Fruit fly (Drosophila melanogaster) whole organism, embryonic: ENCODE measurements around the gene Myo31DF.

Experiments used
- Ada2b ChIP-seq: fragments of 200-800 bp; sonication (Bioruptor generic); IDR thresholded peaks from 2 replicates; pipeline ENCODE4 v1.3.6; 2022; ENCODE audit warnings: missing biosample characterization, missing genetic modification characterization
- CG10267 ChIP-seq: fragments of 200-800 bp; sonication (Bioruptor generic); optimal IDR thresholded peaks from 2 replicates; lab custom pipeline; 2018; ENCODE audit warnings: missing biosample characterization, mild to moderate bottlenecking, missing genetic modification characterization, moderate library complexity
- CG10654 ChIP-seq: fragments of 200-800 bp; sonication (Bioruptor generic); optimal IDR thresholded peaks from 2 replicates; lab custom pipeline; 2016; ENCODE audit warnings: missing biosample characterization, missing genetic modification characterization
- CG11085 ChIP-seq: fragments of 200-800 bp; sonication (Bioruptor generic); IDR thresholded peaks from 2 replicates; pipeline ENCODE4 v1.3.6; 2022; ENCODE audit warnings: missing biosample characterization, missing genetic modification characterization
- CG11504 ChIP-seq: fragments of 200-800 bp; sonication (Bioruptor generic); optimal IDR thresholded peaks from 3 replicates; lab custom pipeline; 2019; ENCODE audit warnings: missing biosample characterization, mild to moderate bottlenecking, missing genetic modification characterization, moderate library complexity
- CG12104 ChIP-seq: fragments of 200-800 bp; sonication (Bioruptor generic); optimal IDR thresholded peaks from 3 replicates; lab custom pipeline; 2016; ENCODE audit warnings: missing biosample characterization, missing genetic modification characterization
- CG12236 ChIP-seq: fragments of 200-800 bp; sonication (Bioruptor generic); optimal IDR thresholded peaks from 2 replicates; lab custom pipeline; 2016; ENCODE audit warnings: missing biosample characterization, missing genetic modification characterization
- CG15073 ChIP-seq: fragments of 200-800 bp; sonication (Bioruptor generic); optimal IDR thresholded peaks from 2 replicates; lab custom pipeline; 2016; ENCODE audit warnings: missing biosample characterization, missing genetic modification characterization
- CG17361 ChIP-seq: fragments of 200-800 bp; sonication (Bioruptor generic); IDR thresholded peaks from 3 replicates; pipeline ENCODE4 v1.3.6; 2022; ENCODE audit warnings: missing biosample characterization, missing genetic modification characterization
- CG17568 ChIP-seq: fragments of 200-800 bp; sonication (Bioruptor generic); optimal IDR thresholded peaks from 2 replicates; lab custom pipeline; 2018; ENCODE audit warnings: missing biosample characterization, mild to moderate bottlenecking, missing genetic modification characterization, moderate library complexity
- CG17802 ChIP-seq: fragments of 200-800 bp; sonication (Bioruptor generic); optimal IDR thresholded peaks from 2 replicates; lab custom pipeline; 2018; ENCODE audit warnings: missing biosample characterization, mild to moderate bottlenecking, missing genetic modification characterization, moderate library complexity
- CG3726 ChIP-seq: fragments of 200-800 bp; sonication (Bioruptor generic); IDR thresholded peaks from 3 replicates; pipeline ENCODE4, ENCODE4 v1.3.6; 2022; ENCODE audit warnings: missing biosample characterization, missing genetic modification characterization
- CG4424 ChIP-seq: fragments of 200-800 bp; sonication (Bioruptor generic); optimal IDR thresholded peaks from 3 replicates; lab custom pipeline; 2016; ENCODE audit warnings: missing biosample characterization, missing genetic modification characterization
- CG4707 ChIP-seq: fragments of 200-800 bp; sonication (Bioruptor generic); optimal IDR thresholded peaks from 2 replicates; lab custom pipeline; 2018; ENCODE audit warnings: missing biosample characterization, mild to moderate bottlenecking, missing genetic modification characterization, moderate library complexity
- CG6254 ChIP-seq: fragments of 200-800 bp; sonication (Bioruptor generic); optimal IDR thresholded peaks from 3 replicates; lab custom pipeline; 2017; ENCODE audit warnings: mild to moderate bottlenecking, missing biosample characterization, missing genetic modification reagents, missing genetic modification characterization
- D19B ChIP-seq: fragments of 200-800 bp; sonication (Bioruptor generic); optimal IDR thresholded peaks from 2 replicates; lab custom pipeline; 2017; ENCODE audit warnings: missing biosample characterization, mild to moderate bottlenecking, missing genetic modification characterization
- GATAe ChIP-seq: fragments of 200-800 bp; sonication (Bioruptor generic); conservative IDR thresholded peaks from 2 replicates; pipeline ENCODE4 v1.3.6; 2022; ENCODE audit warnings: missing biosample characterization, missing genetic modification characterization
- H2.0 ChIP-seq: fragments of 200-800 bp; sonication (Bioruptor generic); IDR thresholded peaks from 2 replicates; pipeline ENCODE4 v1.3.6; 2022; ENCODE audit warnings: missing biosample characterization, missing genetic modification characterization
- Hand ChIP-seq: fragments of 200-800 bp; sonication (Bioruptor generic); optimal IDR thresholded peaks from 2 replicates; lab custom pipeline; 2017; ENCODE audit warnings: mild to moderate bottlenecking, missing biosample characterization, missing genetic modification reagents, missing genetic modification characterization
- HmgZ ChIP-seq: fragments of 200-800 bp; sonication (Bioruptor generic); optimal IDR thresholded peaks from 2 replicates; lab custom pipeline; 2018; ENCODE audit warnings: missing biosample characterization, mild to moderate bottlenecking, missing genetic modification characterization
- Lim3 ChIP-seq: fragments of 200-800 bp; sonication (Bioruptor generic); IDR thresholded peaks from 2 replicates; pipeline ENCODE4 v1.3.6; 2022; ENCODE audit warnings: missing biosample characterization, missing genetic modification characterization
- MBD-R2 ChIP-seq: fragments of 200-800 bp; sonication (Bioruptor generic); IDR thresholded peaks from 2 replicates; pipeline ENCODE4 v1.3.6; 2022; ENCODE audit warnings: missing biosample characterization, missing genetic modification characterization
- Meics ChIP-seq: fragments of 200-800 bp; sonication (Bioruptor generic); optimal IDR thresholded peaks from 2 replicates; lab custom pipeline; 2017; ENCODE audit warnings: missing biosample characterization, mild to moderate bottlenecking, missing genetic modification characterization
- Pdp1 ChIP-seq, 2 experiments: fragments of 200-800 bp; sonication (Bioruptor generic); optimal IDR thresholded peaks; 3 replicates each; lab custom pipeline; 2016; ENCODE audit warnings: missing biosample characterization in 2 of 2, missing genetic modification characterization in 2 of 2, mild to moderate bottlenecking in 1 of 2, moderate library complexity in 1 of 2
- Spps ChIP-seq: fragments of 200-800 bp; sonication (Bioruptor generic); optimal IDR thresholded peaks from 2 replicates; lab custom pipeline; 2018; ENCODE audit warnings: missing biosample characterization, mild to moderate bottlenecking, missing genetic modification characterization
- TFAM ChIP-seq: fragments of 200-800 bp; sonication (Bioruptor generic); optimal IDR thresholded peaks from 2 replicates; lab custom pipeline; 2017; ENCODE audit warnings: missing biosample characterization, missing genetic modification characterization, inconsistent platforms
- ato ChIP-seq: fragments of 200-800 bp; sonication (Bioruptor generic); IDR thresholded peaks from 2 replicates; pipeline ENCODE4 v1.3.6; 2022; ENCODE audit warnings: missing biosample characterization, missing genetic modification characterization; ENCODE audit not compliant: partially characterized antibody
- chn ChIP-seq: fragments of 200-800 bp; sonication (Bioruptor generic); optimal IDR thresholded peaks from 2 replicates; lab custom pipeline; 2016; ENCODE audit warnings: missing biosample characterization, missing genetic modification characterization
- corto ChIP-seq: fragments of 200-800 bp; sonication (Bioruptor generic); optimal IDR thresholded peaks from 2 replicates; lab custom pipeline; 2016; ENCODE audit warnings: missing biosample characterization, mild to moderate bottlenecking, missing genetic modification characterization, moderate library complexity
- crol ChIP-seq: fragments of 200-800 bp; sonication (Bioruptor generic); IDR thresholded peaks from 2 replicates; pipeline ENCODE4 v1.3.6; 2022; ENCODE audit warnings: missing biosample characterization, missing genetic modification characterization
- eyg ChIP-seq: fragments of 200-800 bp; sonication (Bioruptor generic); optimal IDR thresholded peaks from 3 replicates; lab custom pipeline; 2016; ENCODE audit warnings: missing biosample characterization, missing genetic modification characterization
- fd102C ChIP-seq: fragments of 200-800 bp; sonication (Bioruptor generic); optimal IDR thresholded peaks from 2 replicates; lab custom pipeline; 2018; ENCODE audit warnings: missing biosample characterization, mild to moderate bottlenecking, missing genetic modification characterization, moderate library complexity
- ftz-f1 ChIP-seq: fragments of 200-800 bp; sonication (Bioruptor generic); optimal IDR thresholded peaks from 2 replicates; lab custom pipeline; 2016; ENCODE audit warnings: missing biosample characterization, missing genetic modification characterization
- gcm2 ChIP-seq: fragments of 200-800 bp; sonication (Bioruptor generic); optimal IDR thresholded peaks from 2 replicates; lab custom pipeline; 2016; ENCODE audit warnings: missing biosample characterization, missing genetic modification characterization
- grau ChIP-seq: fragments of 200-800 bp; optimal IDR thresholded peaks from 3 replicates; lab custom pipeline; 2019; ENCODE audit warnings: missing biosample characterization, mild to moderate bottlenecking, missing genetic modification characterization, moderate library complexity
- ind ChIP-seq: fragments of 200-800 bp; sonication (Bioruptor generic); optimal IDR thresholded peaks from 3 replicates; lab custom pipeline; 2016; ENCODE audit warnings: missing biosample characterization, missing genetic modification characterization
- lbe ChIP-seq: fragments of 200-800 bp; sonication (Bioruptor generic); optimal IDR thresholded peaks from 2 replicates; lab custom pipeline; 2016; ENCODE audit warnings: missing biosample characterization, mild to moderate bottlenecking, missing genetic modification characterization
- luna ChIP-seq: fragments of 200-800 bp; sonication (Bioruptor generic); optimal IDR thresholded peaks from 2 replicates; lab custom pipeline; 2016; ENCODE audit warnings: missing biosample characterization, missing genetic modification characterization
- so ChIP-seq: fragments of 200-800 bp; sonication (Bioruptor generic); IDR thresholded peaks from 3 replicates; pipeline ENCODE4 v1.3.6; 2022; ENCODE audit warnings: missing biosample characterization, missing genetic modification characterization
- stc ChIP-seq: fragments of 200-800 bp; sonication (Bioruptor generic); IDR thresholded peaks from 2 replicates; pipeline ENCODE4 v1.3.6; 2022; ENCODE audit warnings: missing biosample characterization, missing genetic modification characterization
- trh ChIP-seq: fragments of 200-800 bp; sonication (Bioruptor generic); optimal IDR thresholded peaks from 2 replicates; lab custom pipeline; 2016; ENCODE audit warnings: missing biosample characterization, missing genetic modification characterization
- tup ChIP-seq: fragments of 200-800 bp; sonication (Bioruptor generic); optimal IDR thresholded peaks from 2 replicates; lab custom pipeline; 2016; ENCODE audit warnings: missing biosample characterization, mild to moderate bottlenecking, missing genetic modification characterization, moderate library complexity
- twi ChIP-seq: fragments of 200-800 bp; optimal IDR thresholded peaks from 2 replicates; lab custom pipeline; 2019; ENCODE audit warnings: missing biosample characterization, mild to moderate bottlenecking, missing genetic modification characterization, moderate library complexity
- tx ChIP-seq: fragments of 200-800 bp; sonication (Bioruptor generic); optimal IDR thresholded peaks from 2 replicates; lab custom pipeline; 2016; ENCODE audit warnings: missing biosample characterization, missing genetic modification characterization
- unc-4 ChIP-seq: fragments of 200-800 bp; sonication (Bioruptor generic); IDR thresholded peaks from 2 replicates; pipeline ENCODE4 v1.3.6; 2022; ENCODE audit warnings: missing biosample characterization, missing genetic modification characterization; ENCODE audit not compliant: partially characterized antibody
- zfh1 ChIP-seq: fragments of 200-800 bp; sonication (Bioruptor generic); IDR thresholded peaks from 3 replicates; pipeline ENCODE4 v1.3.6; 2022; ENCODE audit warnings: missing biosample characterization, missing genetic modification characterization
- zfh2 ChIP-seq: fragments of 200-800 bp; sonication (Bioruptor generic); optimal IDR thresholded peaks from 2 replicates; lab custom pipeline; 2016; ENCODE audit warnings: missing biosample characterization, missing genetic modification characterization

The Myo31DF gene

DNA sequence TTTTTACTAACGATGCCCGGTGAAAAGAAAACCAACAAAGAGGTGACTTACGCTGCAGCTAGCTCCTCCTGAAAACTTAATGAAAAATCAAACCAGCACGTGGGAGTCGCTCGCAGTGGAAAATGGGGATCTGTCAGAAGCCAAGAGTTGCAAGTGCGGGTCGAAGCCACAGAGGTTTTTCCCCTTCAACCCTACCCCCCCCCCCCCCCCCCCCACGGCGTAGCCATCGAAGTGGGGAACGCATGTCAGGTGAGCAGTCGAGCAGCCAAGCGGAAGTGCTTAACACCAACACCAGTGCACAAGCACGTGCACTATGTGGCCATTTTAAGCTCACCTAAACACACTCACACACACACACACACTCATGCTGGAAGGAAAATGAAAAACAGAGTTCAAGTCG, 32.8 kb upstream of the Myo31DF start:
- TF ChIP-seq crol (peak; percentile 65), chn (GFP tag; lab: Kevin White, UChicago) (no peak)
- TF ChIP-seq, all 482 proteins: peak for 1

DNA sequence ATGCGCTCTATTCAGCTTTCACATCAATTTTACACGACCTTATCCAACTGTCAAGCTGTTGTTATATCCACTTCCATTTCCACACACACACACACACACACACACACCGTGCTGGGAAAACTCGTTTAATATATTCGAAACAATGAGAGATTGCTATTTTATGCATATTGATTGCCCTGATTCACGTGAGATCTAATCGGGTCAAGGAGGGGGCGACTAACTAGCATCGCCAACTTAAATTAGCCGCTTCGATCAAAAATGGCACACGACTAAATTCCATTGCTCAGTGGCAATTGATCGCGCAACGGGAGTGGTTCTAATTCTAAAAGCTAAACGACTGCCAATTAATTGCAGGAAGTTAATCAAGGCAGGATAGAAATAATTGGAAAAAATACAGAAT, 27.4 kb upstream of the Myo31DF start, which contains the start of gene CG18302:
TSS of gene CG18302 (plus strand) at position 301 of the 400 bp plus-strand sequence.
- no peak for TF ChIP-seq CG3726 (GFP tag; lab: Robert Waterston, UW)
- TF ChIP-seq D19B: no peak
- TF ChIP-seq crol: no peak
- TF ChIP-seq fd102C: no peak
- TF ChIP-seq CG10267 (tag; lab: Kevin White, UChicago): no peak
- no peak for TF ChIP-seq CG4707
- TF ChIP-seq Hand (GFP tag; lab: Kevin White, UChicago): no peak
- no peak for TF ChIP-seq ato (GFP tag; lab: Robert Waterston, UW)
- no peak for TF ChIP-seq ind (GFP tag; lab: Kevin White, UChicago)
- no peak for TF ChIP-seq HmgZ
- no peak for TF ChIP-seq zfh1 (GFP tag; lab: Robert Waterston, UW)
- TF ChIP-seq Ada2b: no peak
- no peak for TF ChIP-seq CG10654 (GFP tag; lab: Kevin White, UChicago)

DNA sequence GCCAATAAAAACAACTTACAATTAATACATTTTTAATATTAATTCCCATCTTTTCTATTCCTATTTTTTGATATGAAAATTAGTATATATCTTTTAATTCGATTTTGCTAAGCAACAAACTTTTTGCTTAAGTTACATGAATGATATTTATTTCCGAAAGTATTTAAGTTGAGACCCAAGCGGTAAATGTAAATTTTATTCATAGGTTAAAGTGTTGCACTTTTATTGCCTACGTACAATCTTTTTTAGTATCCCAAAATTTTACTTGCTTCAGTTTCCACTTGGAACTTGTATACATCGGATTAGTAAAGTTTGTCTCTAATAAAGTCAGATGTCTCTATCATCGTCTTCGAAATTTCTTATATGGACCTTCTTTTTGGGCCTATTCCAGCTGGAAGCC, 24.9 kb upstream of the Myo31DF start, which contains the start of gene CG18301:
TSS of gene CG18301 (plus strand) at position 301 of the 400 bp plus-strand sequence.
- TF ChIP-seq tx (no peak), Hand (GFP tag; lab: Kevin White, UChicago) (no peak), trh (GFP tag; lab: Kevin White, UChicago) (no peak), D19B (no peak), luna (no peak), corto (GFP tag; lab: Kevin White, UChicago) (no peak), fd102C (no peak), CG17802 (tag; lab: Kevin White, UChicago) (no peak), lbe (no peak), gcm2 (GFP tag; lab: Kevin White, UChicago) (no peak), stc (GFP tag; lab: Robert Waterston, UW) (no peak), twi (tag; lab: Kevin White, UChicago) (no peak), zfh2 (GFP tag; lab: Kevin White, UChicago) (no peak), tup (GFP tag; lab: Kevin White, UChicago) (no peak), TFAM (no peak), CG15073 (no peak)
- TF ChIP-seq, all 482 proteins: peak for 0

DNA sequence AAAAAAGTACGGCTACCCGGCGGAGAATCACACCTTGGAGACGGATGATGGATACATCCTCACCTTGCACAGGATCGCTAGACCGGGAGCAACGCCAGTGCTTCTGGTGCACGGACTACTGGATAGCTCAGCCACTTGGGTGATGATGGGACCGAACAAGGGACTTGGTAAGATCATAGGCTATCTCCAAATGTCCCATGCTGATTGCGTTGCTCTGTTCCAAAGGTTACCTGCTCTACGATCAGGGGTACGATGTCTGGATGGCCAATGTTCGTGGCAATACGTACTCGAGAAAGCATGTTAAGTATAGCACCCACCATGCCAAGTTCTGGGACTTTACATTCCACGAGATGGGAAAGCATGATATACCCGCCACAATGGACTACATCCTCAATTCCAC, 23.5 kb upstream of the Myo31DF start:
- TF ChIP-seq CG12236 (no peak), grau (no peak), MBD-R2 (GFP tag; lab: Robert Waterston, UW) (no peak), Spps (tag; lab: Kevin White, UChicago) (no peak), so (no peak), H2.0 (GFP tag; lab: Robert Waterston, UW) (no peak)

DNA sequence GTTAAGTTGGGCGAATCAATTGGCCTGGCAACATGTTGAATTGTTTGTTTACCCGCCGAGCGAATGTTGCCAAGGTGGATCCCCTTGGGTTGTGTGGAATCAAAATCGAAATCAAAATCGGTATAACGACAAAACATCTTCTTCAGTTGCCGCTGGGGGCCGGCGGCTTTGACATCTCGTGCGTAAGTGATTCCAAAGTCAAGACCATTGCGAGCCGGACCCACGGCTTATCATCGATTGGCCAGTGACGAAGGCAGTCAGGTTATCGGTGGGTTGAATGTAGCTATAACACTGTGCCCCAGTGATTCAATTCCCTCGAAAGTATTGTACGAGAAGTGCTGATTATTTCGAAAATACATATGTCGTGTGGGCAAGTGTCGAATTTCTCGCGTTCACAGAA, 22.4 kb upstream of the Myo31DF start:
- no peak for TF ChIP-seq CG11085 (GFP tag; lab: Robert Waterston, UW)
- TF ChIP-seq Lim3 (GFP tag; lab: Robert Waterston, UW): no peak
- TF ChIP-seq fd102C: no peak
- TF ChIP-seq CG6254 (GFP tag; lab: Kevin White, UChicago): no peak
- TF ChIP-seq GATAe (GFP tag; lab: Robert Waterston, UW): no peak
- TF ChIP-seq Meics (GFP tag; lab: Kevin White, UChicago): no peak
- TF ChIP-seq CG17568 (GFP tag; lab: Kevin White, UChicago): no peak
- peak; percentile 81 for TF ChIP-seq ftz-f1 (GFP tag; lab: Kevin White, UChicago)
- TF ChIP-seq eyg: no peak
- no peak for TF ChIP-seq CG17361 (GFP tag; lab: Robert Waterston, UW)
- TF ChIP-seq CG12104 (GFP tag; lab: Kevin White, UChicago): no peak
- TF ChIP-seq unc-4: no peak
- peak in 1 of 2 experiments; percentile 77 for TF ChIP-seq Pdp1 (GFP tag; optimal IDR thresholded peaks at IDR 0.05; lab: Kevin White, UChicago)
- no peak for TF ChIP-seq CG4424
- peak; percentile 98 for TF ChIP-seq CG11504 (tag; lab: Kevin White, UChicago)
